Fruit fly (Drosophila melanogaster) whole organism, embryonic: ENCODE data around the gene Tlk.

Experiments
- Ada2b ChIP-seq: fragments of 200-800 bp; sonication (Bioruptor generic); IDR thresholded peaks from 2 replicates; pipeline ENCODE4 v1.3.6; 2022; ENCODE audit warnings: missing biosample characterization, missing genetic modification characterization
- Awh ChIP-seq: fragments of 200-800 bp; sonication (Bioruptor generic); IDR thresholded peaks from 2 replicates; pipeline ENCODE4, ENCODE4 v1.3.6; 2022; ENCODE audit warnings: missing biosample characterization, missing genetic modification characterization
- BEAF-32 ChIP-seq: fragments of 200-800 bp; sonication (Bioruptor generic); optimal IDR thresholded peaks from 3 replicates; lab custom pipeline; 2017; ENCODE audit warnings: missing biosample characterization, missing genetic modification characterization, mild to moderate bottlenecking, moderate library complexity, missing genetic modification reagents
- C15 ChIP-seq: fragments of 200-800 bp; sonication (Bioruptor generic); IDR thresholded peaks from 3 replicates; pipeline ENCODE4 v1.3.6; 2022; ENCODE audit warnings: missing biosample characterization, missing genetic modification characterization
- CG10462 ChIP-seq: fragments of 200-800 bp; sonication (Bioruptor generic); optimal IDR thresholded peaks from 2 replicates; lab custom pipeline; 2016; ENCODE audit warnings: missing biosample characterization, missing genetic modification characterization
- CG10959 ChIP-seq: fragments of 200-800 bp; sonication (Bioruptor generic); IDR thresholded peaks from 2 replicates; pipeline ENCODE4 v1.3.6; 2022; ENCODE audit warnings: missing biosample characterization, missing genetic modification characterization
- CG12659 ChIP-seq: fragments of 200-800 bp; sonication (Bioruptor generic); optimal IDR thresholded peaks from 3 replicates; lab custom pipeline; 2017; ENCODE audit warnings: mild to moderate bottlenecking, missing biosample characterization, missing genetic modification reagents, missing genetic modification characterization
- CG13123 ChIP-seq: fragments of 200-800 bp; sonication (Bioruptor generic); optimal IDR thresholded peaks from 2 replicates; lab custom pipeline; 2016; ENCODE audit warnings: missing biosample characterization, missing genetic modification characterization
- CG13296 ChIP-seq: fragments of 200-800 bp; sonication (Bioruptor generic); optimal IDR thresholded peaks from 3 replicates; lab custom pipeline; 2018; ENCODE audit warnings: missing biosample characterization, mild to moderate bottlenecking, missing genetic modification characterization
- CG1529 ChIP-seq: fragments of 200-800 bp; sonication (Bioruptor generic); optimal IDR thresholded peaks from 3 replicates; lab custom pipeline; 2018; ENCODE audit warnings: missing biosample characterization, missing genetic modification characterization
- CG1602 ChIP-seq: fragments of 200-800 bp; sonication (Bioruptor generic); optimal IDR thresholded peaks from 3 replicates; lab custom pipeline; 2016; ENCODE audit warnings: missing biosample characterization, missing genetic modification characterization
- CG17829 ChIP-seq: fragments of 200-800 bp; optimal IDR thresholded peaks from 2 replicates; lab custom pipeline; 2019; ENCODE audit warnings: missing biosample characterization, mild to moderate bottlenecking, missing genetic modification characterization, moderate library complexity
- CG18262 ChIP-seq: fragments of 200-800 bp; optimal IDR thresholded peaks from 3 replicates; lab custom pipeline; 2019; ENCODE audit warnings: missing biosample characterization, mild to moderate bottlenecking, missing genetic modification characterization, moderate library complexity
- CG2129 ChIP-seq: fragments of 200-800 bp; sonication (Bioruptor generic); IDR thresholded peaks from 2 replicates; pipeline ENCODE4 v1.3.6; 2022; ENCODE audit warnings: missing biosample characterization, missing genetic modification characterization; ENCODE audit not compliant: partially characterized antibody
- CG2875 ChIP-seq: fragments of 200-800 bp; sonication (Bioruptor generic); optimal IDR thresholded peaks from 2 replicates; lab custom pipeline; 2017; ENCODE audit warnings: missing biosample characterization, mild to moderate bottlenecking, missing genetic modification characterization, missing genetic modification reagents
- CG30020 ChIP-seq: fragments of 200-800 bp; optimal IDR thresholded peaks from 2 replicates; lab custom pipeline; 2019; ENCODE audit warnings: missing biosample characterization, mild to moderate bottlenecking, missing genetic modification characterization, moderate library complexity
- CG3065 ChIP-seq: fragments of 200-800 bp; sonication (Bioruptor generic); optimal IDR thresholded peaks from 2 replicates; lab custom pipeline; 2016; ENCODE audit warnings: missing biosample characterization, missing genetic modification characterization
- CG3407 ChIP-seq: fragments of 200-800 bp; sonication (Bioruptor generic); optimal IDR thresholded peaks from 2 replicates; lab custom pipeline; 2018; ENCODE audit warnings: missing biosample characterization, mild to moderate bottlenecking, missing genetic modification characterization
- CG3838 ChIP-seq: fragments of 200-800 bp; sonication (Bioruptor generic); optimal IDR thresholded peaks from 3 replicates; lab custom pipeline; 2016; ENCODE audit warnings: missing biosample characterization, missing genetic modification characterization
- CG6791 ChIP-seq: fragments of 200-800 bp; sonication (Bioruptor generic); IDR thresholded peaks from 3 replicates; pipeline ENCODE4 v1.3.6; 2022; ENCODE audit warnings: missing biosample characterization, missing genetic modification characterization; ENCODE audit not compliant: partially characterized antibody
- CG8290 ChIP-seq, 3 experiments: fragments of 200-800 bp; sonication (Bioruptor generic); optimal IDR thresholded peaks; 2 replicates each; lab custom pipeline; 2016 to 2019; ENCODE audit warnings: missing biosample characterization in 3 of 3, missing genetic modification characterization in 3 of 3, mild to moderate bottlenecking in 2 of 3, moderate library complexity in 1 of 3
- CG8388 ChIP-seq: fragments of 200-800 bp; sonication (Bioruptor generic); optimal IDR thresholded peaks from 2 replicates; lab custom pipeline; 2019; ENCODE audit warnings: missing biosample characterization, mild to moderate bottlenecking, missing genetic modification characterization, moderate library complexity
- CG8765 ChIP-seq: fragments of 200-800 bp; sonication (Bioruptor generic); IDR thresholded peaks from 2 replicates; pipeline ENCODE4 v1.3.6; 2022; ENCODE audit warnings: missing biosample characterization, missing genetic modification characterization
- CG9437 ChIP-seq: fragments of 200-800 bp; sonication (Bioruptor generic); optimal IDR thresholded peaks from 2 replicates; lab custom pipeline; 2018; ENCODE audit warnings: missing biosample characterization, mild to moderate bottlenecking, missing genetic modification characterization
- CHES-1-like ChIP-seq: fragments of 200-800 bp; sonication (Bioruptor generic); optimal IDR thresholded peaks from 2 replicates; lab custom pipeline; 2016; ENCODE audit warnings: missing biosample characterization, missing genetic modification characterization
- D19A ChIP-seq: fragments of 200-800 bp; optimal IDR thresholded peaks from 3 replicates; lab custom pipeline; 2019; ENCODE audit warnings: missing biosample characterization, mild to moderate bottlenecking, missing genetic modification characterization, moderate library complexity
- Dref ChIP-seq: fragments of 200-800 bp; sonication (Bioruptor generic); IDR thresholded peaks from 2 replicates; pipeline ENCODE4 v1.3.6; 2022; ENCODE audit warnings: missing biosample characterization, missing genetic modification characterization
- HLHmδ ChIP-seq: fragments of 200-800 bp; sonication (Bioruptor generic); optimal IDR thresholded peaks from 2 replicates; lab custom pipeline; 2018; ENCODE audit warnings: missing biosample characterization, mild to moderate bottlenecking, missing genetic modification characterization, moderate library complexity
- HmgD ChIP-seq: fragments of 200-800 bp; sonication (Bioruptor generic); optimal IDR thresholded peaks from 3 replicates; lab custom pipeline; 2016; ENCODE audit warnings: missing biosample characterization, missing genetic modification characterization
- Opbp ChIP-seq: fragments of 200-800 bp; sonication (Bioruptor generic); IDR thresholded peaks from 3 replicates; pipeline ENCODE4 v1.3.6; 2022; ENCODE audit warnings: missing biosample characterization, missing genetic modification characterization; ENCODE audit not compliant: partially characterized antibody
- Tbp ChIP-seq: fragments of >200 bp; optimal IDR thresholded peaks from 2 replicates; lab custom pipeline; 2018; ENCODE audit warnings: missing biosample characterization, missing genetic modification characterization
- ash1 ChIP-seq: fragments of 200-800 bp; sonication (Bioruptor generic); optimal IDR thresholded peaks from 2 replicates; lab custom pipeline; 2018; ENCODE audit warnings: missing biosample characterization, mild to moderate bottlenecking, missing genetic modification characterization
- bcd ChIP-seq: fragments of 200-800 bp; sonication (Bioruptor generic); optimal IDR thresholded peaks from 2 replicates; lab custom pipeline; 2017; ENCODE audit warnings: missing biosample characterization, mild to moderate bottlenecking, missing genetic modification characterization
- bowl ChIP-seq: fragments of 200-800 bp; sonication (Bioruptor generic); IDR thresholded peaks from 2 replicates; pipeline ENCODE4 v1.3.6; 2022; ENCODE audit warnings: missing biosample characterization, missing genetic modification characterization
- cas ChIP-seq: fragments of 200-800 bp; sonication (Bioruptor generic); IDR thresholded peaks from 2 replicates; pipeline ENCODE4 v1.3.6; 2022; ENCODE audit warnings: missing biosample characterization, missing genetic modification characterization
- corto ChIP-seq: fragments of 200-800 bp; sonication (Bioruptor generic); optimal IDR thresholded peaks from 2 replicates; lab custom pipeline; 2016; ENCODE audit warnings: missing biosample characterization, mild to moderate bottlenecking, missing genetic modification characterization, moderate library complexity
- dmrt11E ChIP-seq: fragments of 200-800 bp; sonication (Bioruptor generic); optimal IDR thresholded peaks from 3 replicates; lab custom pipeline; 2018; ENCODE audit warnings: missing biosample characterization, mild to moderate bottlenecking, missing genetic modification characterization, moderate library complexity
- dysf ChIP-seq: fragments of 200-800 bp; sonication (Bioruptor generic); IDR thresholded peaks from 3 replicates; pipeline ENCODE4 v1.3.6; 2022; ENCODE audit warnings: missing biosample characterization, missing genetic modification characterization
- fd96Cb ChIP-seq: fragments of 200-800 bp; sonication (Bioruptor generic); optimal IDR thresholded peaks from 2 replicates; lab custom pipeline; 2018; ENCODE audit warnings: missing biosample characterization, mild to moderate bottlenecking, missing genetic modification characterization, moderate library complexity
- gcm ChIP-seq: fragments of 200-800 bp; sonication (Bioruptor generic); optimal IDR thresholded peaks from 2 replicates; lab custom pipeline; 2019; ENCODE audit warnings: missing biosample characterization, mild to moderate bottlenecking, missing genetic modification characterization, moderate library complexity
- hbn ChIP-seq: fragments of 200-800 bp; sonication (Bioruptor generic); IDR thresholded peaks from 2 replicates; pipeline ENCODE4 v1.3.6; 2022; ENCODE audit warnings: missing biosample characterization, missing genetic modification characterization; ENCODE audit not compliant: partially characterized antibody
- jigr1 ChIP-seq: fragments of 200-800 bp; sonication (Bioruptor generic); IDR thresholded peaks from 3 replicates; pipeline ENCODE4 v1.3.6; 2022; ENCODE audit warnings: missing biosample characterization, missing genetic modification characterization
- lbe ChIP-seq: fragments of 200-800 bp; sonication (Bioruptor generic); optimal IDR thresholded peaks from 2 replicates; lab custom pipeline; 2016; ENCODE audit warnings: missing biosample characterization, mild to moderate bottlenecking, missing genetic modification characterization
- lmd ChIP-seq: fragments of 200-800 bp; sonication (Bioruptor generic); IDR thresholded peaks from 2 replicates; pipeline ENCODE4 v1.3.6; 2022; ENCODE audit warnings: missing biosample characterization, missing genetic modification characterization
- nerfin-1 ChIP-seq: fragments of 200-800 bp; sonication (Bioruptor generic); optimal IDR thresholded peaks from 3 replicates; lab custom pipeline; 2019; ENCODE audit warnings: missing biosample characterization, mild to moderate bottlenecking, missing genetic modification characterization, moderate library complexity
- oc ChIP-seq: fragments of 200-800 bp; sonication (Bioruptor generic); optimal IDR thresholded peaks from 2 replicates; lab custom pipeline; 2018; ENCODE audit warnings: missing biosample characterization, mild to moderate bottlenecking, missing genetic modification characterization, moderate library complexity
- pum ChIP-seq: fragments of 200-800 bp; sonication (Bioruptor generic); optimal IDR thresholded peaks from 2 replicates; lab custom pipeline; 2016; ENCODE audit warnings: missing biosample characterization, missing genetic modification characterization
- row ChIP-seq: fragments of 200-800 bp; sonication (Bioruptor generic); IDR thresholded peaks from 3 replicates; pipeline ENCODE4 v1.3.6; 2022; ENCODE audit warnings: missing biosample characterization, missing genetic modification characterization
- schlank ChIP-seq: fragments of 200-800 bp; sonication (Bioruptor generic); optimal IDR thresholded peaks from 2 replicates; lab custom pipeline; 2018; ENCODE audit warnings: missing biosample characterization, mild to moderate bottlenecking, missing genetic modification characterization
- slp2 ChIP-seq: fragments of 200-800 bp; sonication (Bioruptor generic); optimal IDR thresholded peaks from 2 replicates; lab custom pipeline; 2016; ENCODE audit warnings: missing biosample characterization, missing genetic modification characterization
- ttk ChIP-seq: fragments of 200-800 bp; sonication (Bioruptor generic); IDR thresholded peaks from 2 replicates; pipeline ENCODE4 v2.1.2; 2022; ENCODE audit warnings: missing biosample characterization, missing genetic modification characterization

The Tlk gene

dm6 chrX:3714020-3714419 is 5.8 kb upstream of the Tlk start (continued):
- TF ChIP-seq CG17829 (no peak), CG8765 (GFP tag; lab: Robert Waterston, UW) (no peak), nerfin-1 (tag; lab: Kevin White, UChicago) (no peak), CG13296 (GFP tag; lab: Kevin White, UChicago) (no peak), cas (GFP tag; lab: Robert Waterston, UW) (no peak), corto (GFP tag; lab: Kevin White, UChicago) (no peak), CG8290 (GFP tag; optimal IDR thresholded peaks at IDR 0.05; lab: Kevin White, UChicago) (no peak), CG8290 (tag; optimal IDR thresholded peaks at IDR 0.05; lab: Kevin White, UChicago) (peak in 1 of 2 experiments; percentile 61), CG12659 (peak; percentile 33), schlank (peak; percentile 17), pum (GFP tag; lab: Kevin White, UChicago) (peak; percentile 11), CG30020 (tag; lab: Kevin White, UChicago) (no peak), Ada2b (GFP tag; lab: Robert Waterston, UW) (0 out of 2 replicates have a peak, but pooled peaks have one; percentile 28), BEAF-32 (GFP tag; lab: Kevin White, UChicago) (no peak), oc (tag; lab: Kevin White, UChicago) (no peak), CG10462 (GFP tag; lab: Kevin White, UChicago) (no peak), CG13123 (no peak), ttk (GFP tag; lab: Robert Waterston, UW) (no peak), lbe (GFP tag; lab: Kevin White, UChicago) (no peak), Dref (GFP tag; lab: Robert Waterston, UW) (no peak), dysf (GFP tag; lab: Robert Waterston, UW) (peak; percentile 57; the same call in 2 of the 3 replicates), HmgD (GFP tag; lab: Kevin White, UChicago) (no peak), fd96Cb (peak; percentile 28), CG10959 (GFP tag; lab: Robert Waterston, UW) (no peak), Tbp (GFP tag; lab: Kevin White, UChicago) (no peak), CG1529 (no peak), Awh (no peak), CG3407 (GFP tag; lab: Kevin White, UChicago) (peak; percentile 16), bcd (no peak), slp2 (GFP tag; lab: Kevin White, UChicago) (no peak), CG18262 (tag; lab: Kevin White, UChicago) (peak; percentile 40), HLHmδ (GFP tag; lab: Kevin White, UChicago) (no peak), gcm (peak; percentile 39), ash1 (GFP tag; lab: Kevin White, UChicago) (no peak), CG8388 (peak; percentile 17), CG3065 (GFP tag; lab: Kevin White, UChicago) (no peak), bowl (GFP tag; lab: Robert Waterston, UW) (no peak), CG3838 (no peak), hbn (GFP tag; lab: Robert Waterston, UW) (no peak), row (GFP tag; lab: Robert Waterston, UW) (peak; percentile 75), lmd (peak; percentile 42; the same call in 1 of the 2 replicates), CG2875 (GFP tag; lab: Kevin White, UChicago) (peak; percentile 3), dmrt11E (no peak), Opbp (GFP tag; lab: Robert Waterston, UW) (no peak), CG6791 (GFP tag; lab: Robert Waterston, UW) (no peak), D19A (tag; lab: Kevin White, UChicago) (peak; percentile 13), C15 (GFP tag; lab: Robert Waterston, UW) (no peak), CG1602 (GFP tag; lab: Kevin White, UChicago) (no peak), CG9437 (peak; percentile 22), CG2129 (GFP tag; lab: Robert Waterston, UW) (no peak), jigr1 (GFP tag; lab: Robert Waterston, UW) (no peak), CHES-1-like (GFP tag; lab: Kevin White, UChicago) (peak; percentile 30)
